Fruit fly (Drosophila melanogaster) whole organism, pupa: ENCODE results near the gene CG15914.

Experiments used
- CG10348 ChIP-seq: fragments of 200-800 bp; sonication (Bioruptor generic); IDR thresholded peaks from 2 replicates; pipeline ENCODE4 v1.3.6; 2022; ENCODE audit warnings: missing biosample characterization, missing genetic modification characterization
- CG12605 ChIP-seq: fragments of 200-800 bp; sonication (Bioruptor generic); IDR thresholded peaks from 2 replicates; pipeline ENCODE4 v1.3.6; 2022; ENCODE audit warnings: missing biosample characterization, missing genetic modification characterization
- CG15710 ChIP-seq: fragments of 200-800 bp; sonication (Bioruptor generic); optimal IDR thresholded peaks from 2 replicates; lab custom pipeline; 2018; ENCODE audit warnings: missing biosample characterization, mild to moderate bottlenecking, missing genetic modification characterization, moderate library complexity
- CG34367 ChIP-seq: fragments of 200-800 bp; sonication (Bioruptor generic); optimal IDR thresholded peaks from 2 replicates; lab custom pipeline; 2018; ENCODE audit warnings: missing biosample characterization, mild to moderate bottlenecking, missing genetic modification characterization
- CG8159 ChIP-seq: fragments of 200-800 bp; sonication (Bioruptor generic); optimal IDR thresholded peaks from 3 replicates; lab custom pipeline; 2018; ENCODE audit warnings: missing biosample characterization, mild to moderate bottlenecking, missing genetic modification characterization, moderate library complexity
- CG8301 ChIP-seq: fragments of 200-800 bp; sonication (Bioruptor generic); optimal IDR thresholded peaks from 2 replicates; lab custom pipeline; 2018; ENCODE audit warnings: missing biosample characterization, mild to moderate bottlenecking, missing genetic modification characterization
- CG9948 ChIP-seq: fragments of 200-800 bp; sonication (Bioruptor generic); optimal IDR thresholded peaks from 2 replicates; lab custom pipeline; 2018; ENCODE audit warnings: missing biosample characterization, mild to moderate bottlenecking, missing genetic modification characterization, moderate library complexity
- EcR ChIP-seq: fragments of 200-800 bp; sonication (Bioruptor generic); optimal IDR thresholded peaks from 3 replicates; lab custom pipeline; 2019; ENCODE audit warnings: missing biosample characterization, missing genetic modification characterization, mild to moderate bottlenecking, moderate library complexity, missing genetic modification reagents
- Ets98B ChIP-seq: fragments of 200-800 bp; sonication (Bioruptor generic); IDR thresholded peaks from 2 replicates; pipeline ENCODE4 v1.3.6; 2022; ENCODE audit warnings: missing biosample characterization, missing genetic modification characterization
- Pif1A ChIP-seq: fragments of 200-800 bp; sonication (Bioruptor generic); optimal IDR thresholded peaks from 3 replicates; lab custom pipeline; 2016; ENCODE audit warnings: missing biosample characterization, missing genetic modification characterization
- Snoo ChIP-seq: fragments of 200-800 bp; sonication (Bioruptor generic); optimal IDR thresholded peaks from 3 replicates; lab custom pipeline; 2017; ENCODE audit warnings: missing biosample characterization, mild to moderate bottlenecking, missing genetic modification characterization, inconsistent platforms

dm6 chrX:15886411-15887246, 33.4 kb downstream of the CG15914 start:
- TF ChIP-seq CG12605 (GFP tag; lab: Robert Waterston, UW) (peak; percentile 97), EcR (peak; percentile 65), Pif1A (peak; percentile 94), CG9948 (tag; lab: Kevin White, UChicago) (peak; percentile 79), CG15710 (tag; lab: Kevin White, UChicago) (peak; percentile 91), CG8159 (tag; lab: Kevin White, UChicago) (peak; percentile 86), Ets98B (GFP tag; lab: Robert Waterston, UW) (peak; percentile 94), Snoo (peak; percentile 54), CG8301 (tag; lab: Kevin White, UChicago) (peak; percentile 81), CG10348 (no peak), CG34367 (peak; percentile 94)
